Fruit fly (Drosophila melanogaster): ENCODE results near the gene CG7341.

CG7341 gene

DNA sequence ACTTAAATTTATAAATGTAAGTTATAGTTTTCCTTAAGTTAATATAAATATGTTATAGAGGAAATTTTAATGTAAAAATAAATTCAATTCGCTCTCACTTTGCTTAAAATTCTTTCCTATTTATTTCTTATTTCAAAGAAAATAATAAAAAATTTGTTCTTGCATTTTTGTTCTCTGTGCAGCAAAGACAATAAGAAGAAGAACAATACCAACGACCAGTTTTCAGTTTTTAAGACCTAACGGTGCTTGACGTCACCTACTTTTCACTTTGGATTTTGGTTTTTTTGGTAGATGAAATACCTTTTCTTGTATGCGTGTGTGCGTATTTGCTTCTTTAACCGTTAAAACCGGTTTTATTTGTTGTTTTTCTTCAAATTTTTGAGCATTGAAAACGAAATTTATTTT lies 10.6 kb upstream of the CG7341 start (continued):
- peak; percentile 34 for TF ChIP-seq Oli (tag; optimal IDR thresholded peaks at IDR 0.05)
- TF ChIP-seq pan (optimal IDR thresholded peaks at IDR 0.05), result no peak
- no peak for TF ChIP-seq pan (GFP tag; optimal IDR thresholded peaks at IDR 0.05 in 1 of 2, IDR thresholded peaks at IDR 0.05 in 1 of 2)
- TF ChIP-seq nmo (GFP tag; optimal IDR thresholded peaks at IDR 0.05), result peak; percentile 66
- TF ChIP-seq CG10321 (GFP tag; IDR thresholded peaks at IDR 0.05), result no peak
- peak; percentile 52 for TF ChIP-seq CG11504 (tag; optimal IDR thresholded peaks at IDR 0.05)
- TF ChIP-seq CG10267 (tag; optimal IDR thresholded peaks at IDR 0.05), result peak; percentile 49
- TF ChIP-seq CG31441 (GFP tag; IDR thresholded peaks at IDR 0.05), result peak; percentile 59
- TF ChIP-seq stc (GFP tag; IDR thresholded peaks at IDR 0.05), result 0 out of 2 replicates have a peak, but pooled peaks have one; percentile 32
- peak; percentile 73 for TF ChIP-seq CG17829 (tag; optimal IDR thresholded peaks at IDR 0.05)
- TF ChIP-seq amos (GFP tag; IDR thresholded peaks at IDR 0.05; ENCODE audit: partially characterized antibody), result no peak
- peak; percentile 81 for TF ChIP-seq CG2712 (tag; optimal IDR thresholded peaks at IDR 0.05)
- no peak for TF ChIP-seq CG11247 (GFP tag; IDR thresholded peaks at IDR 0.05)
- TF ChIP-seq CG10979 (tag; optimal IDR thresholded peaks at IDR 0.05), result peak; percentile 80
- TF ChIP-seq gem (tag; optimal IDR thresholded peaks at IDR 0.05), result peak; percentile 77
- peak; percentile 4 for TF ChIP-seq CG17359 (tag; optimal IDR thresholded peaks at IDR 0.05)
- TF ChIP-seq CG6254 (GFP tag; optimal IDR thresholded peaks at IDR 0.05), result peak; percentile 58
- TF ChIP-seq Atf-2 (GFP tag; optimal IDR thresholded peaks at IDR 0.05), result no peak
- TF ChIP-seq CG30020 (tag; optimal IDR thresholded peaks at IDR 0.05), result peak; percentile 27
- TF ChIP-seq da (GFP tag; optimal IDR thresholded peaks at IDR 0.05), result no peak
- peak; percentile 24 for TF ChIP-seq Asciz (GFP tag; optimal IDR thresholded peaks at IDR 0.05)
- TF ChIP-seq CG18262 (tag; optimal IDR thresholded peaks at IDR 0.05), result peak; percentile 83

DNA sequence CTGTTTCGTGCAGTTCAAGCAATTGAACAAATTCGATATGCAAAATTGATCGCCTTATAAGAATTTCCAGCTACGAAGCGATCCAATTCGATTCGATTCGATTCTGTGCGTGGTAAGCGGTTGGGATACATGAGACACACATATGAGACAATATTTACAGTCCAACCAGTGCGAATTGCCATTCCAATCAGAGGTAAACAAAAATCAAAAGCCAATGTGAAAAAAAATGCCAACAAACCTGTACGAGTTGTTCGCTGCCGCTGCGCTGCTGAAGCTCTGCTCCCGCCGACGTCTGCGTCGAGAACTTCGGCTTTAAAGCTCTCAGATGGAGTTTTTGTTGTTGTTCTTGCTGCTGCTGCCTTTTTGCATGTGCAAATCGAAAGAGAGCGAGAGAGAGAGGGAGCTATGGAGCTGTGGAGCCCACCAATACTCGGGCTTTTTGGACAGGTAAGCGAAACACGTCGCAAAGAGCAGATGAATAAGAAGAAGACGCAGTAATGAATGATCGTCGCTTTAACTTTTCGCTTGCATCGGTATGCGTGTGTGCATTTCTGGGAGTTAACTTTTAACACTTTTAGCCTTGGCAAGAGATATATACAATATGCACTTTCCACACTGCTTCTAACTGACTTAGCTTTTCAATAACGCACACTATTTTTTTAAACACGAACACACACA lies 7.3 kb upstream of the CG7341 start:
- no peak for TF ChIP-seq gro (GFP tag; optimal IDR thresholded peaks at IDR 0.05)
- TF ChIP-seq trh (GFP tag; optimal IDR thresholded peaks at IDR 0.05), result no peak
- no peak for TF ChIP-seq CG8089 (GFP tag; optimal IDR thresholded peaks at IDR 0.05)
- TF ChIP-seq CG30020 (tag; optimal IDR thresholded peaks at IDR 0.05), result no peak
- peak in 1 of 2 experiments; percentile 86 for TF ChIP-seq insv (GFP tag; optimal IDR thresholded peaks at IDR 0.05)
- TF ChIP-seq klu (GFP tag; IDR thresholded peaks at IDR 0.05), result no peak
- no peak for TF ChIP-seq CG4730 (GFP tag; IDR thresholded peaks at IDR 0.05)
- TF ChIP-seq Doc3 (GFP tag; IDR thresholded peaks at IDR 0.05; ENCODE audit: partially characterized antibody), result 0 out of 3 replicates have a peak, but pooled peaks have one; percentile 35
- TF ChIP-seq CG1832 (GFP tag; optimal IDR thresholded peaks at IDR 0.05), result no peak
- TF ChIP-seq CG6683 (GFP tag; optimal IDR thresholded peaks at IDR 0.05), result no peak
- TF ChIP-seq CG17385 (GFP tag; optimal IDR thresholded peaks at IDR 0.05), result peak; percentile 50
- 0 out of 2 replicates have a peak, but pooled peaks have one; percentile 40 for TF ChIP-seq tna (GFP tag; IDR thresholded peaks at IDR 0.05; ENCODE audit: partially characterized antibody)
- TF ChIP-seq pum (GFP tag; optimal IDR thresholded peaks at IDR 0.05), result no peak
- TF ChIP-seq CG18599 (GFP tag; optimal IDR thresholded peaks at IDR 0.05), result no peak
- peak; percentile 91 for TF ChIP-seq Adf1 (GFP tag; IDR thresholded peaks at IDR 0.05)
- no peak for TF ChIP-seq Hey (tag; optimal IDR thresholded peaks at IDR 0.05)
- TF ChIP-seq CG1529 (GFP tag; optimal IDR thresholded peaks at IDR 0.05), result no peak
- no peak for TF ChIP-seq Antp (GFP tag; optimal IDR thresholded peaks at IDR 0.05)
- no peak for TF ChIP-seq B-H1 (GFP tag; IDR thresholded peaks at IDR 0.05)
- TF ChIP-seq peb (GFP tag; IDR thresholded peaks at IDR 0.05), result no peak
- peak; percentile 8 for TF ChIP-seq sd (tag; optimal IDR thresholded peaks at IDR 0.05)
- no peak for TF ChIP-seq dysf (GFP tag; IDR thresholded peaks at IDR 0.05)
- TF ChIP-seq Hand (GFP tag; optimal IDR thresholded peaks at IDR 0.05), result no peak
- TF ChIP-seq CG13287 (GFP tag; IDR thresholded peaks at IDR 0.05; ENCODE audit: partially characterized antibody), result 0 out of 2 replicates have a peak, but pooled peaks have one; percentile 32
- no peak for TF ChIP-seq sqz (GFP tag; optimal IDR thresholded peaks at IDR 0.05)
- TF ChIP-seq lmd (GFP tag; IDR thresholded peaks at IDR 0.05), result no peak
- no peak for TF ChIP-seq MTF-1 (GFP tag; optimal IDR thresholded peaks at IDR 0.05; ENCODE audit: borderline replicate concordance)
- TF ChIP-seq ssp (GFP tag; IDR thresholded peaks at IDR 0.05), result no peak

Data from whole organism, embryonic.